Worm (Caenorhabditis elegans) whole organism, L2 larva: ENCODE results near the gene mop-25.2.

Source experiments
- C34F6.9 ChIP-seq: fragments of 150-350 bp; optimal IDR thresholded peaks from 2 replicates; lab custom pipeline; 2014; ENCODE audit warnings: missing biosample characterization, missing genetic modification characterization
- F13H6.1 ChIP-seq: sonication (generic microtip); optimal IDR thresholded peaks from 2 replicates; lab custom pipeline; 2016; ENCODE audit warnings: missing genetic modification characterization, missing compliant biosample characterization
- R02D3.7 ChIP-seq: fragments of 150-350 bp; optimal IDR thresholded peaks from 2 replicates; lab custom pipeline; 2014; ENCODE audit warnings: missing biosample characterization, missing genetic modification characterization
- Y55F3AM.14 ChIP-seq: fragments of 200-800 bp; sonication (Bioruptor generic); optimal IDR thresholded peaks from 2 replicates; lab custom pipeline; 2018; ENCODE audit warnings: mild to moderate bottlenecking, missing genetic modification characterization, missing compliant biosample characterization
- alr-1 ChIP-seq: fragments of 150-350 bp; optimal IDR thresholded peaks from 2 replicates; lab custom pipeline; 2014; ENCODE audit warnings: missing biosample characterization, missing genetic modification characterization
- aly-2 ChIP-seq: fragments of 150-350 bp; optimal IDR thresholded peaks from 2 replicates; lab custom pipeline; 2014; ENCODE audit warnings: missing biosample characterization, missing genetic modification characterization
- blmp-1 ChIP-seq: sonication (generic microtip); optimal IDR thresholded peaks from 2 replicates; lab custom pipeline; 2017; ENCODE audit warnings: missing genetic modification characterization, mild to moderate bottlenecking, missing compliant biosample characterization, antibody characterized with exemption, moderate library complexity; ENCODE audit not compliant: insufficient read depth
- ceh-16 ChIP-seq: fragments of 150-350 bp; optimal IDR thresholded peaks from 2 replicates; lab custom pipeline; 2014; ENCODE audit warnings: missing biosample characterization, missing genetic modification characterization
- ceh-82 ChIP-seq: fragments of 150-350 bp; optimal IDR thresholded peaks from 2 replicates; lab custom pipeline; 2014; ENCODE audit warnings: missing biosample characterization, missing genetic modification characterization
- crh-2 ChIP-seq: sonication (generic microtip); optimal IDR thresholded peaks from 2 replicates; lab custom pipeline; 2017; ENCODE audit warnings: missing biosample characterization, missing genetic modification characterization
- dmd-4 ChIP-seq: sonication (generic microtip); optimal IDR thresholded peaks from 2 replicates; lab custom pipeline; 2017; ENCODE audit warnings: missing biosample characterization, missing genetic modification characterization
- egl-27 ChIP-seq: sonication (generic microtip); optimal IDR thresholded peaks from 3 replicates; lab custom pipeline; 2017; ENCODE audit warnings: missing biosample characterization, missing genetic modification reagents, missing genetic modification characterization
- elt-1 ChIP-seq: fragments of 150-350 bp; optimal IDR thresholded peaks from 2 replicates; lab custom pipeline; 2014; ENCODE audit warnings: missing biosample characterization, missing genetic modification characterization
- elt-3 ChIP-seq: sonication (generic microtip); optimal IDR thresholded peaks from 2 replicates; lab custom pipeline; 2017; ENCODE audit warnings: missing biosample characterization, missing genetic modification characterization
- fos-1 ChIP-seq: fragments of 150-350 bp; optimal IDR thresholded peaks from 2 replicates; lab custom pipeline; 2014; ENCODE audit warnings: missing biosample characterization, missing genetic modification characterization
- gmeb-1 ChIP-seq: fragments of 150-350 bp; optimal IDR thresholded peaks from 2 replicates; lab custom pipeline; 2014; ENCODE audit warnings: missing biosample characterization, missing genetic modification characterization
- lin-11 ChIP-seq: fragments of 150-350 bp; sonication (generic microtip); optimal IDR thresholded peaks from 2 replicates; lab custom pipeline; 2014; ENCODE audit warnings: missing biosample characterization, missing genetic modification characterization, inconsistent platforms, mixed read lengths
- lin-13 ChIP-seq: fragments of 150-350 bp; optimal IDR thresholded peaks from 2 replicates; lab custom pipeline; 2014; ENCODE audit warnings: missing biosample characterization, missing genetic modification reagents, missing genetic modification characterization
- lin-39 ChIP-seq: fragments of 150-350 bp; optimal IDR thresholded peaks from 2 replicates; lab custom pipeline; 2014; ENCODE audit warnings: missing biosample characterization, missing genetic modification reagents, missing genetic modification characterization
- lsy-2 ChIP-seq, 2 experiments: fragments of 150-350 bp in 1 of 2; sonication (generic microtip) in 1 of 2; optimal IDR thresholded peaks; 2 replicates each; lab custom pipeline; 2014 to 2017; ENCODE audit warnings: missing biosample characterization in 2 of 2, missing genetic modification characterization in 2 of 2
- mab-5 ChIP-seq: fragments of 150-350 bp; optimal IDR thresholded peaks from 2 replicates; lab custom pipeline; 2014; ENCODE audit warnings: missing biosample characterization, missing genetic modification characterization
- mbf-1 ChIP-seq: sonication (generic microtip); optimal IDR thresholded peaks from 2 replicates; lab custom pipeline; 2017; ENCODE audit warnings: missing biosample characterization, missing genetic modification characterization
- mdl-1 ChIP-seq, 2 experiments: fragments of 150-350 bp in 1 of 2; sonication (generic microtip) in 1 of 2; optimal IDR thresholded peaks; 2 replicates each; lab custom pipeline; 2017; ENCODE audit warnings: missing biosample characterization in 2 of 2, missing genetic modification characterization in 2 of 2
- nhr-10 ChIP-seq: sonication (generic microtip); optimal IDR thresholded peaks from 2 replicates; lab custom pipeline; 2017; ENCODE audit warnings: missing biosample characterization, missing genetic modification characterization
- nhr-11 ChIP-seq: fragments of 150-350 bp; optimal IDR thresholded peaks from 2 replicates; lab custom pipeline; 2014; ENCODE audit warnings: missing biosample characterization, missing genetic modification characterization
- nhr-12 ChIP-seq: fragments of 150-350 bp; optimal IDR thresholded peaks from 2 replicates; lab custom pipeline; 2014; ENCODE audit warnings: missing biosample characterization, missing genetic modification characterization
- nhr-129 ChIP-seq: fragments of 150-350 bp; optimal IDR thresholded peaks from 2 replicates; lab custom pipeline; 2014; ENCODE audit warnings: missing biosample characterization, missing genetic modification characterization
- nhr-21 ChIP-seq: fragments of 150-350 bp; optimal IDR thresholded peaks from 2 replicates; lab custom pipeline; 2014; ENCODE audit warnings: missing biosample characterization, missing genetic modification characterization
- nhr-23 ChIP-seq: fragments of 150-350 bp; optimal IDR thresholded peaks from 2 replicates; lab custom pipeline; 2014; ENCODE audit warnings: missing biosample characterization, missing genetic modification reagents, missing genetic modification characterization
- nhr-25 ChIP-seq: fragments of 150-350 bp; sonication (generic microtip); optimal IDR thresholded peaks from 3 replicates; lab custom pipeline; 2014; ENCODE audit warnings: missing biosample characterization, missing genetic modification characterization
- nhr-77 ChIP-seq: fragments of 150-350 bp; optimal IDR thresholded peaks from 2 replicates; lab custom pipeline; 2014; ENCODE audit warnings: missing biosample characterization, missing genetic modification characterization
- peb-1 ChIP-seq: fragments of 150-350 bp; optimal IDR thresholded peaks from 2 replicates; lab custom pipeline; 2014; ENCODE audit warnings: missing biosample characterization, missing genetic modification characterization
- sem-4 ChIP-seq: fragments of 150-350 bp; optimal IDR thresholded peaks from 2 replicates; lab custom pipeline; 2014; ENCODE audit warnings: missing biosample characterization, missing genetic modification reagents, missing genetic modification characterization
- skn-1 ChIP-seq: sonication (generic microtip); optimal IDR thresholded peaks from 2 replicates; lab custom pipeline; 2017; ENCODE audit warnings: missing biosample characterization, missing genetic modification characterization
- sma-3 ChIP-seq: sonication (generic microtip); optimal IDR thresholded peaks from 2 replicates; lab custom pipeline; 2016; ENCODE audit warnings: missing genetic modification reagents, missing genetic modification characterization, missing compliant biosample characterization
- sma-9 ChIP-seq, 2 experiments: fragments of 150-350 bp in 1 of 2; sonication (generic microtip) in 1 of 2; optimal IDR thresholded peaks; 2 replicates each; lab custom pipeline; 2014 to 2016; ENCODE audit warnings: missing genetic modification characterization in 2 of 2, mild to moderate bottlenecking in 1 of 2, missing biosample characterization in 1 of 2, missing compliant biosample characterization in 1 of 2, missing genetic modification reagents in 1 of 2, moderate library complexity in 1 of 2
- unc-39 ChIP-seq: fragments of 150-350 bp; optimal IDR thresholded peaks from 2 replicates; lab custom pipeline; 2014; ENCODE audit warnings: missing biosample characterization, missing genetic modification characterization
- unc-55 ChIP-seq: fragments of 150-350 bp; sonication (generic microtip); optimal IDR thresholded peaks from 3 replicates; lab custom pipeline; 2014; ENCODE audit warnings: missing biosample characterization, missing genetic modification reagents, missing genetic modification characterization
- unc-62 ChIP-seq: fragments of 150-350 bp; optimal IDR thresholded peaks from 2 replicates; lab custom pipeline; 2014; ENCODE audit warnings: missing biosample characterization, missing genetic modification reagents, missing genetic modification characterization
- zag-1 ChIP-seq: fragments of 150-350 bp; optimal IDR thresholded peaks from 2 replicates; lab custom pipeline; 2014; ENCODE audit warnings: missing biosample characterization, missing genetic modification characterization
- ztf-1 ChIP-seq: fragments of 200-800 bp; sonication (Bioruptor generic); conservative IDR thresholded peaks from 2 replicates; pipeline ENCODE4 v1.3.6; 2022; ENCODE audit warnings: missing genetic modification characterization, missing compliant biosample characterization
- ztf-4 ChIP-seq: fragments of 150-350 bp; optimal IDR thresholded peaks from 2 replicates; lab custom pipeline; 2014; ENCODE audit warnings: missing biosample characterization, missing genetic modification characterization

Gene mop-25.2

ce11 chrII:9690067-9690632 lies 13.4 kb downstream of the mop-25.2 start:
- TF ChIP-seq crh-2 (peak; percentile 48), egl-27 (tag; lab: Kevin White, UChicago) (peak; percentile 33), zag-1 (tag; lab: Kevin White, UChicago) (no peak), sma-9 (GFP tag; optimal IDR thresholded peaks at IDR 0.05; lab: Kevin White, UChicago) (peak; percentile 9), sma-9 (tag; optimal IDR thresholded peaks at IDR 0.05; lab: Kevin White, UChicago) (no peak), lsy-2 (tag; optimal IDR thresholded peaks at IDR 0.05; lab: Kevin White, UChicago) (peak in 1 of 2 experiments; percentile 10), C34F6.9 (tag; lab: Kevin White, UChicago) (peak; percentile 21), nhr-129 (no peak)

ce11 chrII:9686663-9687193 lies 16.8 kb downstream of the mop-25.2 start, which contains the start of gene ZK1320.9:
TSS of gene ZK1320.9 (minus strand) at chrII:9686713.
- TF ChIP-seq F13H6.1 (tag; lab: Kevin White, UChicago) (no peak), mdl-1 (tag; optimal IDR thresholded peaks at IDR 0.05; lab: Kevin White, UChicago) (no peak), peb-1 (tag; lab: Kevin White, UChicago) (no peak), nhr-23 (tag; lab: Kevin White, UChicago) (no peak), unc-62 (no peak), nhr-25 (tag; lab: Kevin White, UChicago) (no peak), unc-55 (GFP tag; lab: Kevin White, UChicago) (peak; percentile 25), egl-27 (tag; lab: Kevin White, UChicago) (no peak), elt-1 (no peak), Y55F3AM.14 (GFP tag; lab: Kevin White, UChicago) (no peak), gmeb-1 (peak; percentile 28), nhr-129 (peak; percentile 34), lin-11 (tag; lab: Kevin White, UChicago) (no peak), sma-9 (GFP tag; optimal IDR thresholded peaks at IDR 0.05; lab: Kevin White, UChicago) (peak; percentile 33), sma-9 (tag; optimal IDR thresholded peaks at IDR 0.05; lab: Kevin White, UChicago) (no peak), R02D3.7 (tag; lab: Kevin White, UChicago) (no peak), aly-2 (tag; lab: Kevin White, UChicago) (no peak), crh-2 (peak; percentile 8), unc-39 (tag; lab: Kevin White, UChicago) (no peak), C34F6.9 (tag; lab: Kevin White, UChicago) (peak; percentile 19), lsy-2 (tag; optimal IDR thresholded peaks at IDR 0.05; lab: Kevin White, UChicago) (peak in 1 of 2 experiments; percentile 46), ztf-4 (tag; lab: Kevin White, UChicago) (no peak), nhr-21 (tag; lab: Kevin White, UChicago) (no peak), fos-1 (peak; percentile 47), elt-3 (tag; lab: Kevin White, UChicago) (no peak), ztf-1 (GFP tag; lab: Robert Waterston, UW) (no peak)

DNA sequence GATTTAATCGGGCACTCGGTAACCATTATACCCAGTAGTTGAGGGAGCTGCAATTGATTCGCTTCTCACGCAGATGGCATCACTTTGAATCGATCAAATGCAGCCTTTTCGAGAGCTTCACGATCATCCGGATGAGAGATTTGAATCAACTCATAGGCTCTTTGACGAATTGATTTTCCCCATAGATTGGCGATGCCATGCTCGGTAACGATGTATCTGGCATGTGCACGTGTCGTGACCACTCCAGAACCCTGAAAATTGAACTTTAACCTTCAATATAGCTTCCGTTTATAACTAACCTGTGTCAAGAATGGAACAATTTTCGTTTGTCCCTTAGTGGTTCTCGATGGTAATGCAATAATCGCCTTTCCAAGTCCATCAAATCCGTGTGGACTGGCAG lies 19.3 kb downstream of the mop-25.2 start:
- TF ChIP-seq sma-3 (no peak), dmd-4 (no peak), R02D3.7 (tag; lab: Kevin White, UChicago) (no peak), C34F6.9 (tag; lab: Kevin White, UChicago) (no peak), nhr-11 (no peak), alr-1 (tag; lab: Kevin White, UChicago) (no peak), mab-5 (no peak), elt-3 (tag; lab: Kevin White, UChicago) (no peak), mbf-1 (tag; lab: Kevin White, UChicago) (no peak), nhr-25 (tag; lab: Kevin White, UChicago) (no peak), ztf-4 (tag; lab: Kevin White, UChicago) (no peak), skn-1 (tag; lab: Kevin White, UChicago) (no peak), F13H6.1 (tag; lab: Kevin White, UChicago) (no peak), ceh-16 (no peak), nhr-129 (no peak)

DNA sequence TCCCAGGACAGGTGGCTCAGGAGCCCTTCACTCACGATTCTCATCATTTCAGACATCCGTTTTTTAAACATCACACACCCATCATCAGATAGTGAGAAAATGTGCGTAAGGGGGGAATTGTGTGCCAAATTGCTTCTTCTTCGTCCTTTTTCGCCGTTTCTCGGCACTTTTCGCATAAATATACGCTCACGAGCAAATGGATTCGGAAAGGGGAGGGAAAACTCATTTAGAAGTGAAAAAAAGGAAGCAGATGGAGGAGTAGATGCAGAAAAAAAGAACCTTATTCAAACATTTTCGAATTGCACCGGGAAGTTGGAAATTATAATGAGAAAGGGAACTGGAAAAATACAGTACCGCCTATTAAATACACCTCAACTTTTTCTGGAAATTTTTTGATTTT lies 21.5 kb downstream of the mop-25.2 start:
- TF ChIP-seq egl-27 (tag; lab: Kevin White, UChicago) = no peak
- TF ChIP-seq ceh-82 (tag; lab: Kevin White, UChicago) = no peak
- no peak for TF ChIP-seq nhr-77
- no peak for TF ChIP-seq dmd-4
- no peak for TF ChIP-seq lin-13 (GFP tag; lab: Kevin White, UChicago)
- no peak for TF ChIP-seq sem-4 (tag; lab: Kevin White, UChicago)
- no peak for TF ChIP-seq nhr-10 (tag; lab: Kevin White, UChicago)
- TF ChIP-seq nhr-11 = no peak
- no peak for TF ChIP-seq gmeb-1
- TF ChIP-seq unc-39 (tag; lab: Kevin White, UChicago) = no peak
- no peak for TF ChIP-seq nhr-25 (tag; lab: Kevin White, UChicago)
- TF ChIP-seq mbf-1 (tag; lab: Kevin White, UChicago) = no peak
- TF ChIP-seq nhr-12 (tag; lab: Kevin White, UChicago) = no peak
- no peak for TF ChIP-seq lin-39 (tag; lab: Kevin White, UChicago)
- no peak for TF ChIP-seq mdl-1 (tag; optimal IDR thresholded peaks at IDR 0.05; lab: Kevin White, UChicago)
- no peak for TF ChIP-seq nhr-129
- no peak for TF ChIP-seq C34F6.9 (tag; lab: Kevin White, UChicago)
- TF ChIP-seq blmp-1 (tag; lab: Kevin White, UChicago) = no peak
- TF ChIP-seq, all 48 proteins: peak for 0
